Worm (Caenorhabditis elegans): ENCODE results near the gene C39H7.4.

- TF ChIP-seq pha-4 (GFP tag; IDR thresholded peaks at IDR 0.05) (no peak), pha-4 (tag; optimal IDR thresholded peaks at IDR 0.05) (no peak), ceh-62 (tag; optimal IDR thresholded peaks at IDR 0.05) (no peak), nhr-25 (tag; optimal IDR thresholded peaks at IDR 0.05; ENCODE audit: borderline replicate concordance, insufficient read depth) (no peak)
These were observed 50.1 kb downstream of the C39H7.4 start for ce11 chrIV:5564293-5564692.
